Fruit fly (Drosophila melanogaster): ENCODE results near the gene Pvf3.

dm6 chr2L:7203411-7204171 lies 46.1 kb upstream of the Pvf3 start:
- TF ChIP-seq acj6 (GFP tag; optimal IDR thresholded peaks at IDR 0.05) (no peak), eg (GFP tag; IDR thresholded peaks at IDR 0.05) (peak; percentile 5; the same call in 1 of the 3 replicates), CG1621 (tag; optimal IDR thresholded peaks at IDR 0.05) (no peak), CG32006 (GFP tag; optimal IDR thresholded peaks at IDR 0.05) (peak; percentile 36), svp (GFP tag) (peak; percentile 91), OdsH (GFP tag; optimal IDR thresholded peaks at IDR 0.05) (no peak), Sox102F (GFP tag; optimal IDR thresholded peaks at IDR 0.05) (no peak), cyc (GFP tag; optimal IDR thresholded peaks at IDR 0.05) (no peak), Met (GFP tag; optimal IDR thresholded peaks at IDR 0.05) (no peak), CG11902 (GFP tag; optimal IDR thresholded peaks at IDR 0.05) (no peak), CG8119 (GFP tag; IDR thresholded peaks at IDR 0.05) (0 out of 3 replicates have a peak, but pooled peaks have one; percentile 37), Lpt (GFP tag; optimal IDR thresholded peaks at IDR 0.05) (peak; percentile 25), achi (GFP tag; optimal IDR thresholded peaks at IDR 0.05) (no peak)
